Worm (Caenorhabditis elegans) whole organism, late embryonic: ENCODE data around the gene ZK1098.3.

Source experiments
- F13H6.1 ChIP-seq: sonication (generic microtip); optimal IDR thresholded peaks from 2 replicates; lab custom pipeline; 2016; ENCODE audit warnings: missing genetic modification characterization, missing compliant biosample characterization
- ceh-31 ChIP-seq: sonication (generic microtip); optimal IDR thresholded peaks from 2 replicates; lab custom pipeline; 2016; ENCODE audit warnings: missing genetic modification characterization, missing compliant biosample characterization
- elt-2 ChIP-seq: sonication (generic microtip); optimal IDR thresholded peaks from 2 replicates; lab custom pipeline; 2016; ENCODE audit warnings: missing genetic modification reagents, missing genetic modification characterization, missing compliant biosample characterization
- hlh-8 ChIP-seq: sonication (generic microtip); optimal IDR thresholded peaks from 2 replicates; lab custom pipeline; 2016; ENCODE audit warnings: missing genotype, missing genetic modification characterization, missing compliant biosample characterization
- pag-3 ChIP-seq: sonication (generic microtip); optimal IDR thresholded peaks from 2 replicates; lab custom pipeline; 2016; ENCODE audit warnings: missing compliant biosample characterization, missing genetic modification characterization, borderline replicate concordance
- pha-4 ChIP-seq: fragments of 150-350 bp; optimal IDR thresholded peaks from 2 replicates; lab custom pipeline; 2018; ENCODE audit warnings: missing biosample characterization, missing genetic modification reagents, missing genetic modification characterization
- syd-9 ChIP-seq: sonication (generic microtip); optimal IDR thresholded peaks from 2 replicates; lab custom pipeline; 2016; ENCODE audit warnings: mild to moderate bottlenecking, missing genetic modification characterization, moderate library complexity, missing compliant biosample characterization

DNA sequence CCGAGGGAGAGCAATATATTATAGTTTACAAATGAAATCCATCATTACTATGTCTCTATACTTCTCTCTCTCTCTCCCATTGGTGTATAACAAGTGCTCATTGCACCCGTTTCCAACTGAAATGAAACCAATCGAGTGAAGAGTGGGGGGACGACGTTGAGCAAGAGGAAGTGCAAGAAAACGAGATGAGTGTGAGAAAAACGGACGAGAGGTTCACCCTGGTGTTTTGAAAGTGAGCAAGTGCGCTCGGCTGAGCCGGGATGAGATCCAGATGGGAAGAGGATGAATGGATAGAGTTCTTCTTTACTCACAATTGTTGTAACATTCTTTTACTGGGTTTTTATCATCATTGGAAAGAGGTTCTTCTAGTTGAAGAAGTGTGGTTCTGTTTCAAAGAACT lies 54.8 kb downstream of the ZK1098.3 start:
- TF ChIP-seq F13H6.1 (tag; lab: Kevin White, UChicago) (no peak), syd-9 (tag; lab: Kevin White, UChicago) (no peak), ceh-31 (tag; lab: Kevin White, UChicago) (peak; percentile 56), pha-4 (tag; lab: Kevin White, UChicago) (no peak), pag-3 (no peak), hlh-8 (peak; percentile 80), elt-2 (tag; lab: Kevin White, UChicago) (no peak)
